Worm (Caenorhabditis elegans) whole organism, L4 larva: ENCODE data around the gene F32D8.14.

Experiments
- F26F4.8 ChIP-seq: fragments of 200-800 bp; sonication (Bioruptor generic); conservative IDR thresholded peaks from 2 replicates; pipeline ENCODE4 v1.3.6; 2022; ENCODE audit warnings: missing genetic modification characterization, missing compliant biosample characterization
- F44E2.7 ChIP-seq: fragments of 200-800 bp; sonication (Bioruptor generic); IDR thresholded peaks from 2 replicates; pipeline ENCODE4 v2.1.2; 2022; ENCODE audit warnings: missing genetic modification characterization, missing compliant biosample characterization
- F49E8.2 ChIP-seq: sonication (generic microtip); optimal IDR thresholded peaks from 2 replicates; lab custom pipeline; 2016; ENCODE audit warnings: missing compliant biosample characterization, mild to moderate bottlenecking, missing genetic modification characterization, borderline replicate concordance
- Y105C5A.15 ChIP-seq: fragments of 200-800 bp; sonication (Bioruptor generic); IDR thresholded peaks from 2 replicates; pipeline ENCODE4 v1.3.6; 2022; ENCODE audit warnings: missing genetic modification characterization, missing compliant biosample characterization
- Y5F2A.4 ChIP-seq: fragments of 200-800 bp; sonication (Bioruptor generic); optimal IDR thresholded peaks from 2 replicates; lab custom pipeline; 2018; ENCODE audit warnings: mild to moderate bottlenecking, missing genetic modification characterization, missing compliant biosample characterization
- aha-1 ChIP-seq: fragments of 150-350 bp; peaks from one replicate; lab custom pipeline; 2014; ENCODE audit warnings: missing biosample characterization, missing genetic modification characterization
- ama-1 ChIP-seq: fragments of 150-350 bp; optimal IDR thresholded peaks from 2 replicates; lab custom pipeline; 2014; ENCODE audit warnings: inconsistent platforms, mixed read lengths
- arid-1 ChIP-seq: fragments of 200-800 bp; sonication (Bioruptor generic); conservative IDR thresholded peaks from 2 replicates; pipeline ENCODE4 v1.3.6; 2022; ENCODE audit warnings: missing genetic modification reagents, missing genetic modification characterization, missing compliant biosample characterization
- ceh-20 ChIP-seq: fragments of 200-800 bp; sonication (Bioruptor generic); IDR thresholded peaks from 2 replicates; pipeline ENCODE4 v1.3.6; 2022; ENCODE audit warnings: missing genetic modification reagents, missing genetic modification characterization, missing compliant biosample characterization
- ceh-28 ChIP-seq: fragments of 150-350 bp; optimal IDR thresholded peaks from 2 replicates; lab custom pipeline; 2014; ENCODE audit warnings: missing biosample characterization, missing genetic modification reagents, missing genetic modification characterization
- ceh-44 ChIP-seq: fragments of 200-800 bp; sonication (Bioruptor generic); IDR thresholded peaks from 2 replicates; pipeline ENCODE4 v1.3.6; 2022; ENCODE audit warnings: missing genetic modification reagents, missing genetic modification characterization, missing compliant biosample characterization
- ceh-82 ChIP-seq: sonication (generic microtip); optimal IDR thresholded peaks from 2 replicates; lab custom pipeline; 2017; ENCODE audit warnings: missing biosample characterization, missing genetic modification characterization
- ctbp-1 ChIP-seq: fragments of 200-800 bp; sonication (Bioruptor generic); IDR thresholded peaks from 2 replicates; pipeline ENCODE4 v1.3.6; 2022; ENCODE audit warnings: missing genetic modification reagents, missing genetic modification characterization, missing compliant biosample characterization
- daf-16 ChIP-seq, 3 experiments: sonication (generic microtip); optimal IDR thresholded peaks; 2 replicates each; lab custom pipeline; 2016 to 2017; ENCODE audit warnings: missing genetic modification characterization in 3 of 3, missing genetic modification reagents in 3 of 3, mild to moderate bottlenecking in 2 of 3, missing compliant biosample characterization in 2 of 3, missing biosample characterization in 1 of 3, moderate library complexity in 1 of 3
- dmd-6 ChIP-seq: fragments of 200-800 bp; sonication (Bioruptor generic); IDR thresholded peaks from 2 replicates; pipeline ENCODE4 v1.3.6; 2022; ENCODE audit warnings: missing genetic modification reagents, missing genetic modification characterization, missing compliant biosample characterization
- fkh-10 ChIP-seq: fragments of 150-350 bp; optimal IDR thresholded peaks from 2 replicates; lab custom pipeline; 2014; ENCODE audit warnings: missing biosample characterization, missing genetic modification reagents, missing genetic modification characterization
- hif-1 ChIP-seq, 2 experiments: sonication (generic microtip); optimal IDR thresholded peaks; 2 replicates each; lab custom pipeline; 2016 to 2017; ENCODE audit warnings: missing compliant biosample characterization in 2 of 2, missing genetic modification characterization in 2 of 2, missing genetic modification reagents in 2 of 2, missing genotype in 2 of 2, mild to moderate bottlenecking in 1 of 2
- hlh-11 ChIP-seq: fragments of 200-800 bp; sonication (Bioruptor generic); optimal IDR thresholded peaks from 2 replicates; lab custom pipeline; 2018; ENCODE audit warnings: mild to moderate bottlenecking, missing genetic modification characterization, missing compliant biosample characterization
- hmg-1.1 ChIP-seq: fragments of 200-800 bp; sonication (Bioruptor generic); IDR thresholded peaks from 2 replicates; pipeline ENCODE4 v1.3.6; 2022; ENCODE audit warnings: missing genetic modification reagents, missing genetic modification characterization, missing compliant biosample characterization
- jun-1 ChIP-seq: fragments of 150-350 bp; optimal IDR thresholded peaks from 2 replicates; lab custom pipeline; 2014; ENCODE audit warnings: missing biosample characterization, missing genetic modification reagents, missing genetic modification characterization
- lin-15B ChIP-seq: fragments of 150-350 bp; sonication (generic microtip); optimal IDR thresholded peaks from 3 replicates; lab custom pipeline; 2014; ENCODE audit warnings: missing biosample characterization, missing genetic modification characterization
- lir-3 ChIP-seq: sonication (generic microtip); optimal IDR thresholded peaks from 2 replicates; lab custom pipeline; 2016; ENCODE audit warnings: mild to moderate bottlenecking, missing genetic modification characterization, missing compliant biosample characterization
- lsy-2 ChIP-seq, 2 experiments: fragments of 150-350 bp in 1 of 2; sonication (generic microtip) in 1 of 2; optimal IDR thresholded peaks; 2 replicates each; lab custom pipeline; 2014 to 2017; ENCODE audit warnings: missing biosample characterization in 2 of 2, missing genetic modification characterization in 2 of 2
- madf-5 ChIP-seq, 2 experiments: fragments of 200-800 bp; sonication (Bioruptor generic); IDR thresholded peaks; 2 replicates each; pipeline ENCODE4 v1.3.6; 2022; ENCODE audit warnings: missing compliant biosample characterization in 2 of 2, missing genetic modification characterization in 2 of 2
- mdl-1 ChIP-seq, 2 experiments: fragments of 150-350 bp in 1 of 2; sonication (generic microtip) in 1 of 2; optimal IDR thresholded peaks; 2 replicates each; lab custom pipeline; 2014 to 2017; ENCODE audit warnings: missing biosample characterization in 2 of 2, missing genetic modification characterization in 2 of 2
- mdt-29 ChIP-seq: fragments of 200-800 bp; sonication (Bioruptor generic); IDR thresholded peaks from 2 replicates; pipeline ENCODE4 v1.3.6; 2022; ENCODE audit warnings: missing genetic modification reagents, missing genetic modification characterization, missing compliant biosample characterization
- mep-1 ChIP-seq: fragments of 150-350 bp; sonication (generic microtip); optimal IDR thresholded peaks from 3 replicates; lab custom pipeline; 2014; ENCODE audit warnings: missing biosample characterization, missing genetic modification characterization
- nhr-28 ChIP-seq: fragments of 150-350 bp; optimal IDR thresholded peaks from 2 replicates; lab custom pipeline; 2014; ENCODE audit warnings: missing biosample characterization, missing genetic modification characterization
- nhr-41 ChIP-seq: fragments of 200-800 bp; sonication (Bioruptor generic); IDR thresholded peaks from 2 replicates; pipeline ENCODE4 v1.3.6; 2022; ENCODE audit warnings: missing genetic modification reagents, missing genetic modification characterization, missing compliant biosample characterization
- nhr-76 ChIP-seq: fragments of 150-350 bp; optimal IDR thresholded peaks from 2 replicates; lab custom pipeline; 2014; ENCODE audit warnings: missing biosample characterization, missing genetic modification characterization
- rbr-2 ChIP-seq: sonication (generic microtip); optimal IDR thresholded peaks from 2 replicates; lab custom pipeline; 2016; ENCODE audit warnings: missing genotype, missing genetic modification characterization, missing compliant biosample characterization
- set-16 ChIP-seq: fragments of 200-800 bp; sonication (Bioruptor generic); IDR thresholded peaks from 2 replicates; pipeline ENCODE4 v1.3.6; 2022; ENCODE audit warnings: missing genetic modification reagents, missing genetic modification characterization, missing compliant biosample characterization
- spr-1 ChIP-seq: sonication (generic microtip); optimal IDR thresholded peaks from 2 replicates; lab custom pipeline; 2016; ENCODE audit warnings: mild to moderate bottlenecking, missing genetic modification characterization, missing compliant biosample characterization
- tag-97 ChIP-seq: fragments of 200-800 bp; sonication (Bioruptor generic); IDR thresholded peaks from 2 replicates; pipeline ENCODE4 v1.3.6; 2022; ENCODE audit warnings: missing genetic modification characterization, missing compliant biosample characterization
- unc-62 ChIP-seq, 3 experiments: fragments of 150-350 bp in 1 of 3; sonication (generic microtip); optimal IDR thresholded peaks in 2 of 3; peaks in 1 of 3; 1 replicate in 1 of 3; 2 replicates in 2 of 3; lab custom pipeline; 2014 to 2017; ENCODE audit warnings: missing biosample characterization in 3 of 3, missing genetic modification characterization in 3 of 3, missing genetic modification reagents in 3 of 3, missing genotype in 1 of 3
- vab-7 ChIP-seq: fragments of 200-800 bp; sonication (Bioruptor generic); IDR thresholded peaks from 2 replicates; pipeline ENCODE4 v1.3.6; 2022; ENCODE audit warnings: missing genetic modification reagents, missing genetic modification characterization, missing compliant biosample characterization
- zag-1 ChIP-seq: fragments of 150-350 bp; optimal IDR thresholded peaks from 2 replicates; lab custom pipeline; 2014; ENCODE audit warnings: missing biosample characterization, missing genetic modification characterization
- zip-2 ChIP-seq: fragments of 150-350 bp; optimal IDR thresholded peaks from 2 replicates; lab custom pipeline; 2014; ENCODE audit warnings: missing biosample characterization, missing genetic modification characterization
- ztf-7 ChIP-seq: fragments of 150-350 bp; optimal IDR thresholded peaks from 2 replicates; lab custom pipeline; 2014; ENCODE audit warnings: missing biosample characterization, missing genetic modification characterization

Gene F32D8.14

DNA sequence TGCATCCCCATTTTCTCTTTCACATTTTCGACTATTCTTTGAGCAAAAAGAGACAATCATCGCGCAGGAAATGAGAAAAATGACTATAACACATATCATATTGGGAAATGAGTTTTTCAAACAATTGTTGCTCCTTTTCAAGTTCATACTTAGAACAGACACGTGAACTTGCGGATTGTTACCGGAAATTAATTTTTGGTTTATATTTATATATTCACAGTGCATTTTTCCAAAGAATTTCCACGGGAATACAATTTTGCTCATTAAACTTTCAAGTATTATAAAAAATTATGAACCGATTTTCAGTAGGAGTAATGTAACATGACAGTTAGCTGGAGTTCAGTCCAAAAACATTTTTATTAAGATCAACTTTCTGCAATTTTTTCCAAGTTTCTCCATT, 28.6 kb upstream of the F32D8.14 start, which contains the start of gene F58B4.7:
Gene F58B4.7, minus strand, starts transcription at position 101 of the 400 bp plus-strand sequence.
- TF ChIP-seq F44E2.7 (GFP tag; lab: Robert Waterston, UW), result no peak
- TF ChIP-seq aha-1 (tag; lab: Kevin White, UChicago), result peak; percentile 12
- no peak for TF ChIP-seq nhr-28 (tag; lab: Kevin White, UChicago)
- TF ChIP-seq vab-7, result no peak

ce11 chrV:10921747-10922146, 27.2 kb upstream of the F32D8.14 start, which contains the start of gene nas-31:
nas-31 (minus strand) TSS chrV:10921847.
- TF ChIP-seq arid-1 (GFP tag; lab: Robert Waterston, UW) (no peak), aha-1 (tag; lab: Kevin White, UChicago) (peak; percentile 36), unc-62 (GFP tag; optimal IDR thresholded peaks at IDR 0.05 in 1 of 2; lab: Kevin White, UChicago) (peak in 1 of 2 experiments; percentile 58), unc-62 (tag; optimal IDR thresholded peaks at IDR 0.05; lab: Kevin White, UChicago) (no peak)

DNA sequence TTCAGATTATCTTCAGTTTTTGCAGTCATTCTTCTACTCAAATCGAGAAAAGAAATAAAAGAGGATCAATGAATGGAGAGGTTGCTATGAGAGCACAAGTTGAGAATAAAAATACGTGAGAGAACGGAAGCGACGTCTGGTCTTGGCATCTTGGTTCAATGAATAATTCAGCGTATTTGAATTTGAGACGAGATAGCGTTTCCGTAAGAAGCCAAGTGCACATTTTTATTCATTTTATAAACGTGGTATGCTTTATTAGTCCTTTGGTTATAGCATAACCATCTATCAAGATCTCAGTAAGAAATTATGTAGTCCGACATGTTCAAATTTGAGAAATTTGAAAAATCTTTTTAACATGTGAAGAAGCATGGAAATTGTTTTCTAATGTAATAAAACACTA, 23.8 kb upstream of the F32D8.14 start, which contains the start of gene F58B4.2:
Gene F58B4.2, minus strand, starts transcription at position 101 of the 400 bp plus-strand sequence.
- TF ChIP-seq F26F4.8 (GFP tag; lab: Robert Waterston, UW) (no peak), zip-2 (no peak), ama-1 (lab: Kevin White, UChicago) (no peak), ztf-7 (no peak), set-16 (GFP tag; lab: Robert Waterston, UW) (no peak), daf-16 (GFP tag; optimal IDR thresholded peaks at IDR 0.05; lab: Kevin White, UChicago) (no peak), daf-16 (tag; optimal IDR thresholded peaks at IDR 0.05; lab: Kevin White, UChicago) (no peak)

DNA sequence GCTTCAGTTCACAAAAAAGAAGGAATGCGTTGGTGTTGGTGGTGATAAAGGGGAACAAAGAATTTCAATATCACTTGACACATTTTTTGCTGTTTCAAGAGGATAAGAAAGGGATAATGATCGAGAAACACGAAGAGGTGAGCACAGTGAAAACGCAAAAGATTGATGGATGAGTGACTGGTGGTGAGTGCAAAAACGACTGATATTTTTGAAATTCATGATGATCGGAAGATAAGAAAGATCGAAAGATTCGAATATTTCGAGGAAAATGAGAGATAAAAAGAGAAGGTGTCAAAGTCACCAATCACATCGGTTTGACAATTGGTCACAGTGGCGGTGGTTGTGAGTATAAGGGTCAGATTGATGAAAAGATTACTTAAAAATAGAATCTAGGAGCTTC, 21.3 kb upstream of the F32D8.14 start:
- TF ChIP-seq zag-1 (no peak), lir-3 (tag; lab: Kevin White, UChicago) (no peak), mdt-29 (GFP tag; lab: Robert Waterston, UW) (no peak)

DNA sequence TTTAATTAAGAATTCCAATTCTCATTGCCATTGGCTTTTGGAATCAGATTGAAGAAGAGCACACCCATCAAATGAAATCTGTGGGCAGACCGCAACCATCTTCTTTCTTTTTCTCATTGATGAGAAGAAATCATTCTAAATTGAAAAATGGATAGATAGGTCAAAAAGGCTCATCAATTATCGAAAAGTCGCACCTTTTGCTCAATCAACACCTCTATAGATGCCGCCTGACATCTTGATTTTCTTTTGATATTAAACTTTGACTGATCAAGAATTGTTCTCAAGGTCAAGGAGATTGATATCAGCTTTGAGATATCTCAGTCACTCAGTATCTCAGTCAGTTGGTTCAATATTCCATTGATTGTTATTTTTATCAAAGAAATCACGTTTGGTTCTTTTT, 15.4 kb upstream of the F32D8.14 start:
- TF ChIP-seq jun-1 (tag; lab: Kevin White, UChicago), result no peak
- no peak for TF ChIP-seq tag-97

DNA sequence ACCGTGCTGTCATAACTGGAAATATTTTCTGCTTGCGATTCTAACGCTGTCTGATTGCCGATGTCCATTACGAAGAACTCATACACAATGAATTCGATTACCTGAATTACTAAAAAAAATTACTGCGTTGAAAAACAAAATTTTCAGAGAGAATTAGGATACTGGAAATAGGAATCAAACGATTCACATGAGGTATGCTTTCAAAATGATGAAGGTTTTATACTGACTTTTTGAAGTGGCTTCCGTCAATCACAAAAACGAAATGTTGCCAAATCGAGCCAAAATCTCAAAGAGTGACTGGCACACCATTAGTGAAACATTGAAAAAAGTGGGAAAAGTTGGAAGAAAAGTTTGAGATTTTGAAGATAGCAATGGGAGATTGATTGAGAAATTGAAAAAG, 14.5 kb upstream of the F32D8.14 start, which contains the start of gene zzz-1:
Gene zzz-1, minus strand, starts transcription at position 101 of the 400 bp plus-strand sequence.
- TF ChIP-seq lin-15B (tag; lab: Kevin White, UChicago) (no peak), ceh-28 (tag; lab: Kevin White, UChicago) (no peak), F49E8.2 (tag; lab: Kevin White, UChicago) (no peak), Y105C5A.15 (GFP tag; lab: Robert Waterston, UW) (no peak), spr-1 (tag; lab: Kevin White, UChicago) (no peak), nhr-41 (GFP tag; lab: Robert Waterston, UW) (no peak), jun-1 (tag; lab: Kevin White, UChicago) (no peak), Y5F2A.4 (no peak), mdt-29 (GFP tag; lab: Robert Waterston, UW) (no peak), ceh-44 (GFP tag; lab: Robert Waterston, UW) (no peak), hlh-11 (tag; lab: Kevin White, UChicago) (no peak), lsy-2 (tag; optimal IDR thresholded peaks at IDR 0.05; lab: Kevin White, UChicago) (no peak), nhr-76 (tag; lab: Kevin White, UChicago) (no peak)
- TF ChIP-seq, all 104 proteins: peak for 0

ce11 chrV:10904795-10905194, 10.2 kb upstream of the F32D8.14 start:
- TF ChIP-seq unc-62 (GFP tag; optimal IDR thresholded peaks at IDR 0.05 in 1 of 2; lab: Kevin White, UChicago), result peak in 1 of 2 experiments; percentile 65
- no peak for TF ChIP-seq unc-62 (tag; optimal IDR thresholded peaks at IDR 0.05; lab: Kevin White, UChicago)
- 0 out of 2 replicates have a peak, but pooled peaks have one; percentile 43 for TF ChIP-seq ctbp-1
- TF ChIP-seq mdl-1 (tag; optimal IDR thresholded peaks at IDR 0.05; lab: Kevin White, UChicago), result peak in 1 of 2 experiments; percentile 8
- 0 out of 2 replicates have a peak, but pooled peaks have one; percentile 10 for TF ChIP-seq dmd-6 (GFP tag; lab: Robert Waterston, UW)
- 0 out of 2 replicates have a peak, but pooled peaks have one; percentile 12 for TF ChIP-seq ceh-20 (GFP tag; lab: Robert Waterston, UW)
- TF ChIP-seq lsy-2 (tag; optimal IDR thresholded peaks at IDR 0.05; lab: Kevin White, UChicago), result peak in 1 of 2 experiments; percentile 3
- peak; percentile 34 for TF ChIP-seq rbr-2 (tag; lab: Kevin White, UChicago)
- TF ChIP-seq hif-1 (tag; optimal IDR thresholded peaks at IDR 0.05; lab: Kevin White, UChicago), result no peak
- TF ChIP-seq mep-1 (tag; lab: Kevin White, UChicago), result peak; percentile 32
- TF ChIP-seq fkh-10 (GFP tag; lab: Kevin White, UChicago), result peak; percentile 71
- TF ChIP-seq hmg-1.1 (GFP tag; lab: Robert Waterston, UW), result 0 out of 2 replicates have a peak, but pooled peaks have one; percentile 21
- no peak for TF ChIP-seq ceh-82 (tag; lab: Kevin White, UChicago)
- TF ChIP-seq madf-5 (GFP tag; IDR thresholded peaks at IDR 0.05; lab: Robert Waterston, UW), result no peak
- peak; percentile 87 for TF ChIP-seq aha-1 (tag; lab: Kevin White, UChicago)
